Fruit fly (Drosophila melanogaster): ENCODE data around the gene Ahcy.

Gene Ahcy

dm6 chrX:15449490-15450326 lies at the start of gene Ahcy, which contains the start of gene Scamp:
Gene Ahcy (plus strand): TSS chrX:15450261.
Gene Scamp (minus strand): TSS chrX:15449883.
- no peak for TF ChIP-seq noc (tag; optimal IDR thresholded peaks at IDR 0.05)

dm6 chrX:15401861-15402260 lies 48.2 kb upstream of the Ahcy start:
- TF ChIP-seq noc (tag; optimal IDR thresholded peaks at IDR 0.05), result no peak

DNA sequence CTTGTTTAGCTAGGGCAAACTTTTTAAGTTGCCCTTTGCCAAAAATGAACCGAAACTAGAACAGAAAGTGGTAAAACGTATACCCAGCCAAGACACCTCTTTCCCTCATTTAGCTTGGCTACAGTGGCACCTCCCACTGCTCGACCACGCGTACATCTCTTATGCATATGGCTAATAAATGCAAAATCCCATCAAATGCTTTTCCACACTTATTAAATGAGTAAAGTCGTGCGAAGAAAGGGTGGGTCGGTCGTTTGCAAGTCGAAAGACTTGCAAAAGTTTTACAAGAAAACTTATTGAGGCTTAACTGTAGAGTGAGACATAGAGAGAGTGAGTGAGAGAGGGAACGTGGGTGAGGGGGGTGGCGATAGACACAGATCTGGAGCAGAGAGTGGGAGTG lies 43.2 kb upstream of the Ahcy start:
- no peak for TF ChIP-seq noc (tag; optimal IDR thresholded peaks at IDR 0.05)

DNA sequence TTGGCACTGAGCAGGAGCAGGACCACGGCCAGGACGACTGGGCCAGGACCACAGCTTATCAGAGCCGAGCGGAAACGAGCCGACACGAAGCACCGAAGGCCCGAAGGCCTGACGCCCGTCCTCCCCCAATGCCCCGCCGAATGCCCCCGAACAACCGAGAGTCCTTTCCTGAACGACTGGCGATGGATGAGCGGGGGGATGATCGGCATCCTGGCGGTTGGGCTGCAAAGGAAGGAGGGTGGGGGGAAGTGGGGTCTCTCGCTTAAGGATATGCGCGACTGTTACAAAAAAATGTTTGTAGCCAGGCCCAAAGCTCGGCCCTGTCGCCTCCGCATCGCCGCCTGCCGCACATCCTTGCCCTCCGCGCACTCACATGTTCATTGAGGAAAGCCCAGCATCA lies 8.8 kb upstream of the Ahcy start, which contains the start of gene Cngl:
Gene Cngl, minus strand, starts transcription at position 8 of the 400 bp plus-strand sequence.
- no peak for TF ChIP-seq noc (tag; optimal IDR thresholded peaks at IDR 0.05)

DNA sequence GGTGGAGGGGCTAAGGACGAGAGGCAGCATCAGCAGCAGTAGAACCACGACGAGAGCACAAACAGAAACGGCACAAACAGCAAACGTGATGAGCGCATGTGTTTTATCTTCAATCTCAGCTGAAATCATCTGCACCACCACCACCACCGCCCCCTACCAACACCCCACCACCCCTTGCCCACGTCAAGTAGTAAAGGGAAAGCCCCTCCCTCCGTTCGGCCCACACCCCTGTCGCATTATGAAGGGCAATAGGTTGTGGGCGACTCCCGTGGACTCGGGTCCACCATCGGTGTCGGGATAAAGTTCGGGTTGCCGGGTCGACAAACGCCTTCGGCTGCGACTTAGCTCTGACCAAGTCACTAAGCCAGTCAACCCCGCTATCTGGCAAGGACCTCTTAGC lies 6.6 kb upstream of the Ahcy start:
- no peak for TF ChIP-seq noc (tag; optimal IDR thresholded peaks at IDR 0.05)

- no peak for TF ChIP-seq noc (tag; optimal IDR thresholded peaks at IDR 0.05)
These were observed 1.9 kb upstream of the Ahcy start for dm6 chrX:15448136-15448535.

dm6 chrX:15448809-15449208 lies 1.3 kb upstream of the Ahcy start:
- no peak for TF ChIP-seq noc (tag; optimal IDR thresholded peaks at IDR 0.05)

DNA sequence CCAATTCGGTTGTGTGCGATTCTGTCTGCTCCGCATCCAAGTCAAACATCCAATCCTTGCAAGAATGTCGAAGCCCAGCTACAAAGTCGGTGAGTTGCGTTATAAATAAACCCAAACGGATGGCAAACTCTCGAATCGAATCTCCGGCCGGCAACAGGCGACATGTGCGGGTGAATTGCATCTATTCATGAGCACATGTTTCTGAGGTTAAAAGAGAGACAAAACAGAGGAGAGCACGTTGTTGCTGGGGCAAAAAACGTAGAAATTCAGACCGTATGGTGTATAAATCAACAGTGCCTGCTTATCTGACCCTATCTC lies 225 bp downstream of the Ahcy start:
- no peak for TF ChIP-seq noc (tag; optimal IDR thresholded peaks at IDR 0.05)

dm6 chrX:15453121-15453520 lies 3.1 kb downstream of the Ahcy start, which contains the start of gene CG11655:
Gene CG11655 (plus strand): TSS chrX:15453471.
- TF ChIP-seq noc (tag; optimal IDR thresholded peaks at IDR 0.05), result peak; percentile 64

- TF ChIP-seq noc (tag; optimal IDR thresholded peaks at IDR 0.05), result no peak
These were observed 12.4 kb downstream of the Ahcy start, which contains the start of the genes shtd, CG6294 and CG6299 for dm6 chrX:15462436-15462857. Gene shtd (minus strand): TSS chrX:15462441. Gene CG6294 (plus strand): TSS chrX:15462722. Gene CG6299 (plus strand): TSS chrX:15462722.

- TF ChIP-seq noc (tag; optimal IDR thresholded peaks at IDR 0.05), result no peak
These were observed 14.5 kb downstream of the Ahcy start for dm6 chrX:15464531-15464930.

- TF ChIP-seq noc (tag; optimal IDR thresholded peaks at IDR 0.05), result no peak
These were observed 15.3 kb downstream of the Ahcy start for dm6 chrX:15465410-15465809.

- TF ChIP-seq noc (tag; optimal IDR thresholded peaks at IDR 0.05), result no peak
These were observed 17.4 kb downstream of the Ahcy start, which contains the start of the genes CG15642 and CG15641 for dm6 chrX:15467402-15467941. Gene CG15642 (minus strand): TSS chrX:15467757. Gene CG15641 (plus strand): TSS chrX:15467891.

DNA sequence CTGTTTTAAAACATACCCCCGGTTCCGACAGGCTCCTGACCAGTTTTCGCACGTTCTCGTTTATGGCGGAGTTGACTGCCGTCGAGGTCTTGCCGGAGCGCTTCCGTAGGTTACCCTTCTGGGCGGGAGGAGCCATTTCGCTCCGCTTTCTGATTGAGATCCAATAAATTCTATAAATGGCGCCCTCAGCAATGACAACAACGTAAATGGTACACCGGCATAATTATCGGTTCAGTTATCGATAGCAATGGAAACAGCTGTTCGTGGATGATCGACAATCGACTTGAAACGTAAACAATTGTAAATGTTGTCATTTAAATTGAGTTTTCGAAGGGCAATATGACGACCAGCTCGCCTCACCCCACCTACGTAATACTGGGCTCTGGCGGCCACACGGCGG lies 21.8 kb downstream of the Ahcy start, which contains the start of the genes Grip128 and Alg14:
Gene Grip128, minus strand, starts transcription at position 216 of the 400 bp plus-strand sequence.
Gene Alg14, plus strand, starts transcription at position 261 of the 400 bp plus-strand sequence.
- no peak for TF ChIP-seq noc (tag; optimal IDR thresholded peaks at IDR 0.05)

DNA sequence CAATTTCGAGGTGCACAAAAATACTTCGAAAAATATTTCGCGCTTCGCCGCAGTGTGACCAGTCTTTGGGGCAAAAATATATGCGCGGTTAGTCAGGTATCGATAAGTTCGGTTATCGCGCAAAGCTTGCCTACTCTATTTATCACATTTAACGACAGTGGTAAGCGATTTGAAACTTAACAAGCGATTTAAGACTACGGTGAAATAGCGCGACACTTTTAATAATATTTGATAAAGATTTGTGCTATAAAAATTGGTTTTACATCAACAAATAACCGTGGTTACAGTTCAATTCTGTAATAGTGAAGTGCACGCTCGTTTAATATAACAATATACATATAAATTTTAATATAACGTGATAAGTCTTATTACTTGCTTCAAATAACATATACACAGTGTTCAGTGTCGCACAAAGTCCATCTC lies 25.3 kb downstream of the Ahcy start, which contains the start of gene mh:
Gene mh, minus strand, starts transcription at position 34 of the 423 bp plus-strand sequence.
- TF ChIP-seq noc (tag; optimal IDR thresholded peaks at IDR 0.05), result no peak

DNA sequence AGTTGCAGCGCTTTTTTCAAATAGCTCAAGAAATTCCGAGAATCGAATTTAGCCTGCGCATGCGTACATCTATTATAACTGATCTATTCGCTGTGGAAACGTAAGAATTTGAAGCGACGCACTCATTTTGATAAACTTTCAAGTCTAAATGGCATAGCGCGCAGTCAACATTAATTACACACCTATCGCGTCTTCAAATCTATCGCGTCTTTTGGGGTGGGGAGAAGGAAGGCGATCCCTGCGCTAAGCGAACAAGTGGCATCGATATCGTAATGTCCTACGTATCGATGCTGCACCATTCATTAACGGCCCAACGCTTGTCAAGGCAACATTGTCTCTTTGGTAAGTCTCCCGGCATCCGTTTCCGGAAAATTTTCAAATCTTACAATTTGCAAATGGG lies 25.7 kb downstream of the Ahcy start, which contains the start of gene CG6324:
Gene CG6324, plus strand, starts transcription at position 301 of the 400 bp plus-strand sequence.
- TF ChIP-seq noc (tag; optimal IDR thresholded peaks at IDR 0.05), result no peak
